Worm (Caenorhabditis elegans) whole organism, L4 larva: ENCODE data around the gene F36D4.6.
"Not testable (repeated sequence)": the region's sequence is repeated elsewhere in the genome, so short reads cannot be mapped to it uniquely, and the experiment has no call there.

Experiments used
- F26F4.8 ChIP-seq: fragments of 200-800 bp; sonication (Bioruptor generic); conservative IDR thresholded peaks from 2 replicates; pipeline ENCODE4 v1.3.6; 2022; ENCODE audit warnings: missing genetic modification characterization, missing compliant biosample characterization
- F49E8.2 ChIP-seq: sonication (generic microtip); optimal IDR thresholded peaks from 2 replicates; lab custom pipeline; 2016; ENCODE audit warnings: missing compliant biosample characterization, mild to moderate bottlenecking, missing genetic modification characterization, borderline replicate concordance
- Y105C5A.15 ChIP-seq: fragments of 200-800 bp; sonication (Bioruptor generic); IDR thresholded peaks from 2 replicates; pipeline ENCODE4 v1.3.6; 2022; ENCODE audit warnings: missing genetic modification characterization, missing compliant biosample characterization
- Y48G9A.11 ChIP-seq: fragments of 200-800 bp; sonication (Bioruptor generic); IDR thresholded peaks from 2 replicates; pipeline ENCODE4 v1.3.6; 2022; ENCODE audit warnings: missing genetic modification reagents, missing genetic modification characterization, missing compliant biosample characterization
- Y75B8A.6 ChIP-seq: fragments of 200-800 bp; sonication (Bioruptor generic); IDR thresholded peaks from 2 replicates; pipeline ENCODE4 v1.3.6; 2022; ENCODE audit warnings: missing genetic modification reagents, missing genetic modification characterization, missing compliant biosample characterization
- aha-1 ChIP-seq: fragments of 150-350 bp; peaks from one replicate; lab custom pipeline; 2014; ENCODE audit warnings: missing biosample characterization, missing genetic modification characterization
- ama-1 ChIP-seq: fragments of 150-350 bp; optimal IDR thresholded peaks from 2 replicates; lab custom pipeline; 2014; ENCODE audit warnings: inconsistent platforms, mixed read lengths
- arid-1 ChIP-seq: fragments of 200-800 bp; sonication (Bioruptor generic); conservative IDR thresholded peaks from 2 replicates; pipeline ENCODE4 v1.3.6; 2022; ENCODE audit warnings: missing genetic modification reagents, missing genetic modification characterization, missing compliant biosample characterization
- ceh-28 ChIP-seq: fragments of 150-350 bp; optimal IDR thresholded peaks from 2 replicates; lab custom pipeline; 2014; ENCODE audit warnings: missing biosample characterization, missing genetic modification reagents, missing genetic modification characterization
- ceh-44 ChIP-seq: fragments of 200-800 bp; sonication (Bioruptor generic); IDR thresholded peaks from 2 replicates; pipeline ENCODE4 v1.3.6; 2022; ENCODE audit warnings: missing genetic modification reagents, missing genetic modification characterization, missing compliant biosample characterization
- ctbp-1 ChIP-seq: fragments of 200-800 bp; sonication (Bioruptor generic); IDR thresholded peaks from 2 replicates; pipeline ENCODE4 v1.3.6; 2022; ENCODE audit warnings: missing genetic modification reagents, missing genetic modification characterization, missing compliant biosample characterization
- daf-19 ChIP-seq: fragments of 200-800 bp; sonication (Bioruptor generic); conservative IDR thresholded peaks from 2 replicates; pipeline ENCODE4 v1.3.6; 2022; ENCODE audit warnings: missing genetic modification characterization, missing compliant biosample characterization
- dve-1 ChIP-seq: sonication (generic microtip); optimal IDR thresholded peaks from 2 replicates; lab custom pipeline; 2017; ENCODE audit warnings: antibody characterized with exemption, mild to moderate bottlenecking, missing genetic modification characterization, missing compliant biosample characterization; ENCODE audit not compliant: insufficient read depth
- egl-27 ChIP-seq: sonication (generic microtip); optimal IDR thresholded peaks from 3 replicates; lab custom pipeline; 2017; ENCODE audit warnings: missing biosample characterization, missing genetic modification reagents, missing genetic modification characterization
- fkh-10 ChIP-seq: fragments of 150-350 bp; optimal IDR thresholded peaks from 2 replicates; lab custom pipeline; 2014; ENCODE audit warnings: missing biosample characterization, missing genetic modification reagents, missing genetic modification characterization
- hlh-11 ChIP-seq: fragments of 200-800 bp; sonication (Bioruptor generic); optimal IDR thresholded peaks from 2 replicates; lab custom pipeline; 2018; ENCODE audit warnings: mild to moderate bottlenecking, missing genetic modification characterization, missing compliant biosample characterization
- hlh-30 ChIP-seq: sonication (generic microtip); optimal IDR thresholded peaks from 2 replicates; lab custom pipeline; 2017; ENCODE audit warnings: antibody characterized with exemption, mild to moderate bottlenecking, missing genetic modification characterization, missing compliant biosample characterization; ENCODE audit not compliant: insufficient read depth
- lim-7 ChIP-seq: fragments of 200-800 bp; sonication (Bioruptor generic); IDR thresholded peaks from 2 replicates; pipeline ENCODE4 v1.3.6; 2022; ENCODE audit warnings: missing genetic modification characterization, missing compliant biosample characterization
- lin-15B ChIP-seq: fragments of 150-350 bp; sonication (generic microtip); optimal IDR thresholded peaks from 3 replicates; lab custom pipeline; 2014; ENCODE audit warnings: missing biosample characterization, missing genetic modification characterization
- lin-29 ChIP-seq: fragments of 200-800 bp; sonication (Bioruptor generic); IDR thresholded peaks from 2 replicates; pipeline ENCODE4 v1.3.6; 2022; ENCODE audit warnings: missing genetic modification reagents, missing genetic modification characterization, missing compliant biosample characterization
- lin-38 ChIP-seq: fragments of 200-800 bp; sonication (Bioruptor generic); IDR thresholded peaks from 2 replicates; pipeline ENCODE4 v1.3.6; 2022; ENCODE audit warnings: missing genetic modification reagents, missing genetic modification characterization, missing compliant biosample characterization
- madf-5 ChIP-seq, 2 experiments: fragments of 200-800 bp; sonication (Bioruptor generic); IDR thresholded peaks; 2 replicates each; pipeline ENCODE4 v1.3.6; 2022; ENCODE audit warnings: missing compliant biosample characterization in 2 of 2, missing genetic modification characterization in 2 of 2
- mdt-29 ChIP-seq: fragments of 200-800 bp; sonication (Bioruptor generic); IDR thresholded peaks from 2 replicates; pipeline ENCODE4 v1.3.6; 2022; ENCODE audit warnings: missing genetic modification reagents, missing genetic modification characterization, missing compliant biosample characterization
- mes-2 ChIP-seq: sonication (generic microtip); optimal IDR thresholded peaks from 2 replicates; lab custom pipeline; 2016; ENCODE audit warnings: missing genotype, mild to moderate bottlenecking, missing genetic modification characterization, missing compliant biosample characterization; ENCODE audit not compliant: poor library complexity, severe bottlenecking
- mxl-3 ChIP-seq: fragments of 200-800 bp; sonication (Bioruptor generic); optimal IDR thresholded peaks from 2 replicates; lab custom pipeline; 2018; ENCODE audit warnings: mild to moderate bottlenecking, missing genetic modification characterization, missing compliant biosample characterization
- nhr-10 ChIP-seq: fragments of 150-350 bp; optimal IDR thresholded peaks from 2 replicates; lab custom pipeline; 2014; ENCODE audit warnings: missing biosample characterization, missing genetic modification characterization
- nhr-102 ChIP-seq: sonication (generic microtip); optimal IDR thresholded peaks from 2 replicates; lab custom pipeline; 2016; ENCODE audit warnings: mild to moderate bottlenecking, missing genetic modification characterization, moderate library complexity, missing compliant biosample characterization
- nhr-41 ChIP-seq: fragments of 200-800 bp; sonication (Bioruptor generic); IDR thresholded peaks from 2 replicates; pipeline ENCODE4 v1.3.6; 2022; ENCODE audit warnings: missing genetic modification reagents, missing genetic modification characterization, missing compliant biosample characterization
- nhr-48 ChIP-seq: sonication (generic microtip); optimal IDR thresholded peaks from 2 replicates; lab custom pipeline; 2016; ENCODE audit warnings: mild to moderate bottlenecking, missing genetic modification characterization, missing compliant biosample characterization
- pha-4 ChIP-seq, 2 experiments: fragments of 150-350 bp in 1 of 2; fragments of 200-800 bp in 1 of 2; sonication (Bioruptor generic) in 1 of 2; IDR thresholded peaks in 1 of 2; optimal IDR thresholded peaks in 1 of 2; 2 replicates each; pipeline versions ENCODE4 v1.3.6 to Lab custom; 2014 to 2022; ENCODE audit warnings: missing genetic modification characterization in 2 of 2, missing genetic modification reagents in 2 of 2, missing biosample characterization in 1 of 2, missing compliant biosample characterization in 1 of 2
- php-3 ChIP-seq: fragments of 200-800 bp; sonication (Bioruptor generic); IDR thresholded peaks from 2 replicates; pipeline ENCODE4 v1.3.6; 2022; ENCODE audit warnings: missing genetic modification reagents, missing genetic modification characterization, missing compliant biosample characterization
- rbr-2 ChIP-seq: sonication (generic microtip); optimal IDR thresholded peaks from 2 replicates; lab custom pipeline; 2016; ENCODE audit warnings: missing genotype, missing genetic modification characterization, missing compliant biosample characterization
- sdz-12 ChIP-seq: fragments of 200-800 bp; sonication (Bioruptor generic); optimal IDR thresholded peaks from 2 replicates; lab custom pipeline; 2018; ENCODE audit warnings: mild to moderate bottlenecking, missing genetic modification characterization, missing compliant biosample characterization
- snpc-1.2 ChIP-seq: fragments of 200-800 bp; sonication (Bioruptor generic); IDR thresholded peaks from 2 replicates; pipeline ENCODE4 v1.3.6; 2022; ENCODE audit warnings: missing genetic modification reagents, missing genetic modification characterization, missing compliant biosample characterization
- tra-1 ChIP-seq: fragments of 200-800 bp; sonication (Bioruptor generic); IDR thresholded peaks from 2 replicates; pipeline ENCODE4 v1.3.6; 2022; ENCODE audit warnings: missing genetic modification reagents, missing genetic modification characterization, missing compliant biosample characterization
- unc-62 ChIP-seq, 3 experiments: fragments of 150-350 bp in 1 of 3; sonication (generic microtip); optimal IDR thresholded peaks in 2 of 3; peaks in 1 of 3; 1 replicate in 1 of 3; 2 replicates in 2 of 3; lab custom pipeline; 2014 to 2017; ENCODE audit warnings: missing biosample characterization in 3 of 3, missing genetic modification characterization in 3 of 3, missing genetic modification reagents in 3 of 3, missing genotype in 1 of 3
- vab-7 ChIP-seq: fragments of 200-800 bp; sonication (Bioruptor generic); IDR thresholded peaks from 2 replicates; pipeline ENCODE4 v1.3.6; 2022; ENCODE audit warnings: missing genetic modification reagents, missing genetic modification characterization, missing compliant biosample characterization

The F36D4.6 gene

ce11 chrV:9442471-9442870 lies 15.5 kb upstream of the F36D4.6 start (continued):
- TF ChIP-seq pha-4 (GFP tag; IDR thresholded peaks at IDR 0.05; lab: Robert Waterston, UW) (0 out of 2 replicates have a peak, but pooled peaks have one; percentile 16), pha-4 (tag; optimal IDR thresholded peaks at IDR 0.05; lab: Kevin White, UChicago) (no peak), F26F4.8 (GFP tag; lab: Robert Waterston, UW) (no peak), nhr-48 (no peak), lin-29 (no peak), sdz-12 (GFP tag; lab: Kevin White, UChicago) (no peak), lin-38 (GFP tag; lab: Robert Waterston, UW) (no peak), hlh-30 (tag; lab: Kevin White, UChicago) (peak; percentile 23), ceh-44 (no peak), Y48G9A.11 (no peak), dve-1 (tag; lab: Kevin White, UChicago) (peak; percentile 60), nhr-10 (no peak), ctbp-1 (no peak), nhr-41 (GFP tag; lab: Robert Waterston, UW) (no peak)
- TF ChIP-seq, all 104 proteins: peak for 6

- TF ChIP-seq hlh-11 (tag; lab: Kevin White, UChicago) (no peak), aha-1 (tag; lab: Kevin White, UChicago) (peak; percentile 94)
Observed at ce11 chrV:9441046-9441445, 14.1 kb upstream of the F36D4.6 start.

- no peak for TF ChIP-seq ceh-44
- no peak for TF ChIP-seq sdz-12 (GFP tag; lab: Kevin White, UChicago)
- TF ChIP-seq ceh-28 (tag; lab: Kevin White, UChicago), result no peak
- TF ChIP-seq lin-29, result no peak
- TF ChIP-seq nhr-41 (GFP tag; lab: Robert Waterston, UW), result no peak
- TF ChIP-seq fkh-10 (GFP tag; lab: Kevin White, UChicago), result no peak
- no peak for TF ChIP-seq egl-27 (tag; lab: Kevin White, UChicago)
- no peak for TF ChIP-seq nhr-48
- TF ChIP-seq rbr-2 (tag; lab: Kevin White, UChicago), result no peak
- no peak for TF ChIP-seq unc-62 (GFP tag; optimal IDR thresholded peaks at IDR 0.05 in 1 of 2; lab: Kevin White, UChicago)
- no peak for TF ChIP-seq unc-62 (tag; optimal IDR thresholded peaks at IDR 0.05; lab: Kevin White, UChicago)
- no peak for TF ChIP-seq mxl-3
- TF ChIP-seq F49E8.2 (tag; lab: Kevin White, UChicago), result peak; percentile 26
- no peak for TF ChIP-seq ama-1 (lab: Kevin White, UChicago)
- peak; percentile 24 for TF ChIP-seq mes-2
- TF ChIP-seq F26F4.8 (GFP tag; lab: Robert Waterston, UW), result no peak
- no peak for TF ChIP-seq daf-19 (GFP tag; lab: Robert Waterston, UW)
- no peak for TF ChIP-seq nhr-102 (tag; lab: Kevin White, UChicago)
- no peak for TF ChIP-seq lin-15B (tag; lab: Kevin White, UChicago)
Observed at ce11 chrV:9440003-9440319, 13.0 kb upstream of the F36D4.6 start.

ce11 chrV:9439315-9440002 lies 12.5 kb upstream of the F36D4.6 start, which contains the start of gene Y54B9A.1:
Gene Y54B9A.1, minus strand, starts transcription at chrV:9439549.
- peak; percentile 65; the same call in 1 of the 2 replicates for TF ChIP-seq arid-1 (GFP tag; lab: Robert Waterston, UW)
- 0 out of 2 replicates have a peak, but pooled peaks have one; percentile 43 for TF ChIP-seq vab-7 (GFP tag; lab: Robert Waterston, UW)
- TF ChIP-seq Y105C5A.15, result peak; percentile 81
- TF ChIP-seq php-3, result peak; percentile 35; the same call in 1 of the 2 replicates
- peak in 1 of 2 experiments; percentile 68; a peak in 1 of 4 replicates for TF ChIP-seq madf-5 (GFP tag; IDR thresholded peaks at IDR 0.05; lab: Robert Waterston, UW)
- TF ChIP-seq tra-1 (GFP tag; lab: Robert Waterston, UW), result 0 out of 2 replicates have a peak, but pooled peaks have one; percentile 57
- TF ChIP-seq Y75B8A.6 (GFP tag; lab: Robert Waterston, UW), result 0 out of 2 replicates have a peak, but pooled peaks have one; percentile 62
- 0 out of 2 replicates have a peak, but pooled peaks have one; percentile 22 for TF ChIP-seq mdt-29 (GFP tag; lab: Robert Waterston, UW)
- peak; percentile 55 for TF ChIP-seq pha-4 (GFP tag; IDR thresholded peaks at IDR 0.05; lab: Robert Waterston, UW)
- not testable (repeated sequence) for TF ChIP-seq pha-4 (tag; optimal IDR thresholded peaks at IDR 0.05; lab: Kevin White, UChicago)
- peak; percentile 66; the same call in 1 of the 2 replicates for TF ChIP-seq lin-38 (GFP tag; lab: Robert Waterston, UW)
- peak; percentile 71 for TF ChIP-seq lim-7 (GFP tag; lab: Robert Waterston, UW)
- peak; percentile 75; the same call in 1 of the 2 replicates for TF ChIP-seq Y48G9A.11
- peak; percentile 73 for TF ChIP-seq snpc-1.2 (GFP tag; lab: Robert Waterston, UW)
